Worm (Caenorhabditis elegans): ENCODE data around the gene Y19D10B.8.
A peak's percentile ranks its signal among the peaks of the same experiment; 100 is the strongest.

Y19D10B.8 gene

ce11 chrV:2250126-2250590 is 50.6 kb downstream of the Y19D10B.8 start, which contains the start of gene cyp-33C7 (continued):
- TF ChIP-seq vab-7 (GFP tag; IDR thresholded peaks at IDR 0.05) (no peak), madf-5 (GFP tag; IDR thresholded peaks at IDR 0.05) (no peak), aha-1 (tag) (peak; percentile 45), pha-4 (GFP tag; IDR thresholded peaks at IDR 0.05) (no peak), pha-4 (tag; optimal IDR thresholded peaks at IDR 0.05) (no peak), fkh-10 (GFP tag; optimal IDR thresholded peaks at IDR 0.05) (no peak), F44E2.7 (GFP tag; IDR thresholded peaks at IDR 0.05) (no peak), nhr-28 (tag; optimal IDR thresholded peaks at IDR 0.05) (peak; percentile 98), snpc-4 (tag; optimal IDR thresholded peaks at IDR 0.05) (no peak), nhr-11 (tag; optimal IDR thresholded peaks at IDR 0.05) (no peak), mdl-1 (tag; optimal IDR thresholded peaks at IDR 0.05) (peak in 1 of 2 experiments; percentile 68), F26F4.8 (GFP tag; conservative IDR thresholded peaks at IDR 0.05) (no peak), arid-1 (GFP tag; conservative IDR thresholded peaks at IDR 0.05) (no peak), lin-13 (GFP tag; optimal IDR thresholded peaks at IDR 0.05) (no peak), nhr-48 (tag; optimal IDR thresholded peaks at IDR 0.05) (peak; percentile 29), tra-1 (GFP tag; IDR thresholded peaks at IDR 0.05) (0 out of 2 replicates have a peak, but pooled peaks have one; percentile 39), egl-27 (tag; optimal IDR thresholded peaks at IDR 0.05) (no peak), cey-2 (tag; optimal IDR thresholded peaks at IDR 0.05; ENCODE audit: borderline replicate concordance, insufficient read depth) (no peak), daf-8 (GFP tag; IDR thresholded peaks at IDR 0.05) (no peak), mdt-29 (GFP tag; IDR thresholded peaks at IDR 0.05) (no peak), dmd-6 (GFP tag; IDR thresholded peaks at IDR 0.05) (peak; percentile 85), ctbp-1 (GFP tag; IDR thresholded peaks at IDR 0.05) (no peak), Y5F2A.4 (GFP tag; optimal IDR thresholded peaks at IDR 0.05) (no peak), hlh-11 (tag; optimal IDR thresholded peaks at IDR 0.05) (peak; percentile 85), R02D3.7 (tag; optimal IDR thresholded peaks at IDR 0.05) (no peak), zag-1 (tag; optimal IDR thresholded peaks at IDR 0.05) (no peak), pqm-1 (tag; optimal IDR thresholded peaks at IDR 0.05) (peak; percentile 65), nhr-25 (tag; optimal IDR thresholded peaks at IDR 0.05; ENCODE audit: borderline replicate concordance, insufficient read depth) (no peak), F10B5.3 (tag; optimal IDR thresholded peaks at IDR 0.05) (no peak), saeg-2 (GFP tag; IDR thresholded peaks at IDR 0.05) (no peak), daf-19 (GFP tag; conservative IDR thresholded peaks at IDR 0.05) (no peak), madf-9 (GFP tag; conservative IDR thresholded peaks at IDR 0.05) (no peak), mxl-3 (GFP tag; optimal IDR thresholded peaks at IDR 0.05) (no peak), aly-2 (tag; optimal IDR thresholded peaks at IDR 0.05) (no peak), ztf-11 (tag; optimal IDR thresholded peaks at IDR 0.05) (no peak), zip-2 (tag; optimal IDR thresholded peaks at IDR 0.05) (no peak), dmd-9 (GFP tag; IDR thresholded peaks at IDR 0.05) (no peak), rbr-2 (tag; optimal IDR thresholded peaks at IDR 0.05) (no peak)

- TF ChIP-seq hif-1 (tag; optimal IDR thresholded peaks at IDR 0.05) (no peak), pha-4 (GFP tag; IDR thresholded peaks at IDR 0.05) (no peak), pha-4 (tag; optimal IDR thresholded peaks at IDR 0.05) (no peak), D1046.2 (GFP tag; IDR thresholded peaks at IDR 0.05) (no peak), zip-11 (GFP tag; IDR thresholded peaks at IDR 0.05) (no peak), tra-1 (GFP tag; IDR thresholded peaks at IDR 0.05) (no peak), mes-2 (tag; optimal IDR thresholded peaks at IDR 0.05; ENCODE audit: poor library complexity, severe bottlenecking) (no peak), mep-1 (tag; optimal IDR thresholded peaks at IDR 0.05) (no peak), F10B5.3 (tag; optimal IDR thresholded peaks at IDR 0.05) (no peak)
Measured at ce11 chrV:2249310-2249709, 51.5 kb downstream of the Y19D10B.8 start, which contains the start of gene cyp-33C6. TSS of gene cyp-33C6 (minus strand) at chrV:2249410.

Data from whole organism, L4 larva.